Worm (Caenorhabditis elegans) whole organism, young adult: Measurements from ENCODE around the gene lipl-7.

Experiments used
- B0336.3 ChIP-seq: fragments of 200-800 bp; sonication (Bioruptor generic); IDR thresholded peaks from 2 replicates; pipeline ENCODE4 v1.3.6; 2022; ENCODE audit warnings: missing genetic modification characterization, missing compliant biosample characterization
- D2030.7 ChIP-seq: fragments of 200-800 bp; sonication (Bioruptor generic); IDR thresholded peaks from 2 replicates; pipeline ENCODE4 v1.3.6; 2022; ENCODE audit warnings: missing genetic modification reagents, missing genetic modification characterization, missing compliant biosample characterization
- F10E7.11 ChIP-seq: sonication (generic microtip); optimal IDR thresholded peaks from 2 replicates; lab custom pipeline; 2017; ENCODE audit warnings: mild to moderate bottlenecking, missing genetic modification characterization, moderate library complexity, missing compliant biosample characterization
- F39B2.1 ChIP-seq: fragments of 200-800 bp; sonication (Bioruptor generic); IDR thresholded peaks from 2 replicates; pipeline ENCODE4 v1.3.6; 2022; ENCODE audit warnings: missing genetic modification reagents, missing genetic modification characterization, missing compliant biosample characterization
- F49E8.2 ChIP-seq: sonication (generic microtip); optimal IDR thresholded peaks from 3 replicates; lab custom pipeline; 2017; ENCODE audit warnings: missing genetic modification characterization, mild to moderate bottlenecking, missing compliant biosample characterization, antibody characterized with exemption, moderate library complexity; ENCODE audit not compliant: insufficient read depth
- F55B11.4 ChIP-seq: sonication (generic microtip); optimal IDR thresholded peaks from 2 replicates; lab custom pipeline; 2016; ENCODE audit warnings: missing compliant biosample characterization, missing genetic modification characterization, borderline replicate concordance; ENCODE audit not compliant: insufficient read depth
- K11D2.4 ChIP-seq: fragments of 200-800 bp; sonication (Bioruptor generic); IDR thresholded peaks from 2 replicates; pipeline ENCODE4 v1.3.6; 2022; ENCODE audit warnings: missing genetic modification reagents, missing genetic modification characterization, missing compliant biosample characterization
- T07F8.4 ChIP-seq: sonication (generic microtip); optimal IDR thresholded peaks from 2 replicates; lab custom pipeline; 2016; ENCODE audit warnings: mild to moderate bottlenecking, missing genetic modification characterization, moderate library complexity, missing compliant biosample characterization
- T26A5.8 ChIP-seq: sonication (generic microtip); optimal IDR thresholded peaks from 2 replicates; lab custom pipeline; 2016; ENCODE audit warnings: missing genetic modification characterization, missing compliant biosample characterization
- Y53F4B.3 ChIP-seq: fragments of 200-800 bp; sonication (Bioruptor generic); IDR thresholded peaks from 2 replicates; pipeline ENCODE4 v1.3.6; 2022; ENCODE audit warnings: missing genetic modification reagents, missing genetic modification characterization, missing compliant biosample characterization
- Y67H2A.10 ChIP-seq: fragments of 200-800 bp; sonication (Bioruptor generic); conservative IDR thresholded peaks from 2 replicates; pipeline ENCODE4 v1.3.6; 2022; ENCODE audit warnings: missing genetic modification reagents, missing genetic modification characterization, missing compliant biosample characterization
- Y79H2A.3 ChIP-seq: fragments of 200-800 bp; sonication (Bioruptor generic); conservative IDR thresholded peaks from 2 replicates; pipeline ENCODE4 v1.3.6; 2022; ENCODE audit warnings: missing genetic modification reagents, missing genetic modification characterization, missing compliant biosample characterization
- aptf-2 ChIP-seq: fragments of 200-800 bp; sonication (Bioruptor generic); conservative IDR thresholded peaks from 2 replicates; pipeline ENCODE4 v1.3.6; 2022; ENCODE audit warnings: missing genetic modification reagents, missing genetic modification characterization, missing compliant biosample characterization
- atf-7 ChIP-seq: sonication (generic microtip); optimal IDR thresholded peaks from 2 replicates; lab custom pipeline; 2017; ENCODE audit warnings: mild to moderate bottlenecking, missing genetic modification characterization, missing compliant biosample characterization
- ccch-3 ChIP-seq: fragments of 200-800 bp; sonication (Bioruptor generic); optimal IDR thresholded peaks from 2 replicates; lab custom pipeline; 2018; ENCODE audit warnings: mild to moderate bottlenecking, missing genetic modification characterization, missing compliant biosample characterization
- cebp-2 ChIP-seq: fragments of 200-800 bp; sonication (Bioruptor generic); IDR thresholded peaks from 2 replicates; pipeline ENCODE4 v1.3.6; 2022; ENCODE audit warnings: missing genetic modification characterization, missing compliant biosample characterization
- ceh-27 ChIP-seq: fragments of 200-800 bp; sonication (Bioruptor generic); optimal IDR thresholded peaks from 2 replicates; lab custom pipeline; 2018; ENCODE audit warnings: mild to moderate bottlenecking, missing genetic modification characterization, moderate library complexity, missing compliant biosample characterization
- ceh-58 ChIP-seq: fragments of 200-800 bp; sonication (Bioruptor generic); IDR thresholded peaks from 2 replicates; pipeline ENCODE4 v1.3.6; 2022; ENCODE audit warnings: missing genetic modification characterization, missing compliant biosample characterization
- ceh-79 ChIP-seq: sonication (generic microtip); optimal IDR thresholded peaks from 2 replicates; lab custom pipeline; 2017; ENCODE audit warnings: mild to moderate bottlenecking, missing genetic modification characterization, missing compliant biosample characterization
- ceh-91 ChIP-seq: fragments of 200-800 bp; sonication (Bioruptor generic); IDR thresholded peaks from 2 replicates; pipeline ENCODE4 v1.3.6; 2022; ENCODE audit warnings: missing genetic modification reagents, missing genetic modification characterization, missing compliant biosample characterization
- dox-1 ChIP-seq: fragments of 200-800 bp; sonication (Bioruptor generic); IDR thresholded peaks from 2 replicates; pipeline ENCODE4 v1.3.6; 2022; ENCODE audit warnings: missing genetic modification reagents, missing genetic modification characterization, missing compliant biosample characterization
- efl-1 ChIP-seq: fragments of 150-350 bp; optimal IDR thresholded peaks from 2 replicates; lab custom pipeline; 2014; ENCODE audit warnings: missing biosample characterization, missing genetic modification reagents, missing genetic modification characterization
- egl-18 ChIP-seq: fragments of 200-800 bp; sonication (Bioruptor generic); IDR thresholded peaks from 2 replicates; pipeline ENCODE4 v1.3.6; 2022; ENCODE audit warnings: missing genetic modification reagents, missing genetic modification characterization, missing compliant biosample characterization
- egrh-3 ChIP-seq: fragments of 200-800 bp; sonication (Bioruptor generic); IDR thresholded peaks from 2 replicates; pipeline ENCODE4 v1.3.6; 2022; ENCODE audit warnings: missing genetic modification reagents, missing genetic modification characterization, missing compliant biosample characterization
- hlh-12 ChIP-seq: sonication (generic microtip); optimal IDR thresholded peaks from 2 replicates; lab custom pipeline; 2016; ENCODE audit warnings: missing genetic modification characterization, missing compliant biosample characterization
- hmg-20 ChIP-seq: fragments of 200-800 bp; sonication (Bioruptor generic); IDR thresholded peaks from 2 replicates; pipeline ENCODE4 v1.3.6; 2022; ENCODE audit warnings: missing genetic modification reagents, missing genetic modification characterization, missing compliant biosample characterization
- madf-8 ChIP-seq: fragments of 200-800 bp; sonication (Bioruptor generic); conservative IDR thresholded peaks from 2 replicates; pipeline ENCODE4 v1.3.6; 2022; ENCODE audit warnings: missing genetic modification reagents, missing genetic modification characterization, missing compliant biosample characterization
- mel-28 ChIP-seq: sonication (generic microtip); optimal IDR thresholded peaks from 2 replicates; lab custom pipeline; 2016; ENCODE audit warnings: borderline replicate concordance, mild to moderate bottlenecking, missing genetic modification characterization, missing compliant biosample characterization
- nfya-1 ChIP-seq: sonication (generic microtip); optimal IDR thresholded peaks from 2 replicates; lab custom pipeline; 2017; ENCODE audit warnings: antibody characterized with exemption, missing compliant biosample characterization, missing genetic modification characterization, borderline replicate concordance; ENCODE audit not compliant: insufficient read depth
- nhr-80 ChIP-seq: sonication (generic microtip); optimal IDR thresholded peaks from 2 replicates; lab custom pipeline; 2016; ENCODE audit warnings: missing genetic modification characterization, missing compliant biosample characterization
- nhr-90 ChIP-seq: sonication (generic microtip); optimal IDR thresholded peaks from 2 replicates; lab custom pipeline; 2016; ENCODE audit warnings: missing genotype, mild to moderate bottlenecking, missing genetic modification characterization, missing compliant biosample characterization
- rpc-1 ChIP-seq, 2 experiments: fragments of 150-350 bp in 1 of 2; sonication (generic microtip) in 1 of 2; optimal IDR thresholded peaks; 2 replicates each; lab custom pipeline; 2014 to 2018; ENCODE audit warnings: missing biosample characterization in 1 of 2, missing genetic modification characterization in 1 of 2, missing genetic modification reagents in 1 of 2, missing genotype in 1 of 2
- sea-2 ChIP-seq: fragments of 200-800 bp; sonication (Bioruptor generic); IDR thresholded peaks from 2 replicates; pipeline ENCODE4 v1.3.6; 2022; ENCODE audit warnings: missing genetic modification characterization, missing compliant biosample characterization
- snpc-1.1 ChIP-seq: sonication (generic microtip); optimal IDR thresholded peaks from 2 replicates; lab custom pipeline; 2017; ENCODE audit warnings: missing genetic modification characterization, mild to moderate bottlenecking, missing compliant biosample characterization, antibody characterized with exemption, moderate library complexity, missing genotype, missing genetic modification reagents; ENCODE audit not compliant: insufficient read depth
- zfh-2 ChIP-seq: fragments of 200-800 bp; sonication (Bioruptor generic); conservative IDR thresholded peaks from 2 replicates; pipeline ENCODE4 v1.3.6; 2022; ENCODE audit warnings: missing genetic modification reagents, missing genetic modification characterization, missing compliant biosample characterization
- ztf-18 ChIP-seq: sonication (generic microtip); optimal IDR thresholded peaks from 2 replicates; lab custom pipeline; 2016; ENCODE audit warnings: missing genotype, mild to moderate bottlenecking, missing genetic modification characterization, missing compliant biosample characterization
- ztf-25 ChIP-seq: fragments of 200-800 bp; sonication (Bioruptor generic); IDR thresholded peaks from 2 replicates; pipeline ENCODE4 v1.3.6; 2022; ENCODE audit warnings: missing genetic modification reagents, missing genetic modification characterization, missing compliant biosample characterization
- ztf-26 ChIP-seq: sonication (generic microtip); optimal IDR thresholded peaks from 2 replicates; lab custom pipeline; 2017; ENCODE audit warnings: missing genetic modification characterization, missing compliant biosample characterization
- ztf-3 ChIP-seq: fragments of 200-800 bp; sonication (Bioruptor generic); optimal IDR thresholded peaks from 2 replicates; lab custom pipeline; 2018; ENCODE audit warnings: mild to moderate bottlenecking, missing genetic modification characterization, missing compliant biosample characterization

Gene lipl-7

ce11 chrIV:10215393-10215792 lies 26.2 kb downstream of the lipl-7 start:
- TF ChIP-seq sea-2 (no peak), Y67H2A.10 (GFP tag; lab: Robert Waterston, UW) (no peak), Y79H2A.3 (no peak), ztf-3 (GFP tag; lab: Kevin White, UChicago) (no peak), madf-8 (GFP tag; lab: Robert Waterston, UW) (no peak), ccch-3 (GFP tag; lab: Kevin White, UChicago) (no peak), egl-18 (no peak), Y53F4B.3 (no peak), nhr-80 (tag; lab: Kevin White, UChicago) (no peak), cebp-2 (GFP tag; lab: Robert Waterston, UW) (no peak), hlh-12 (tag; lab: Kevin White, UChicago) (no peak), F10E7.11 (tag; lab: Kevin White, UChicago) (no peak), atf-7 (tag; lab: Kevin White, UChicago) (no peak), F39B2.1 (no peak), ceh-91 (GFP tag; lab: Robert Waterston, UW) (no peak)
- TF ChIP-seq, all 124 proteins: peak for 0

- no peak for TF ChIP-seq B0336.3
- TF ChIP-seq nfya-1 (tag; lab: Kevin White, UChicago), result no peak
- no peak for TF ChIP-seq K11D2.4 (GFP tag; lab: Robert Waterston, UW)
- no peak for TF ChIP-seq rpc-1 (optimal IDR thresholded peaks at IDR 0.05; lab: Kevin White, UChicago)
- no peak for TF ChIP-seq rpc-1 (tag; optimal IDR thresholded peaks at IDR 0.05; lab: Kevin White, UChicago)
- no peak for TF ChIP-seq ztf-25 (GFP tag; lab: Robert Waterston, UW)
- no peak for TF ChIP-seq ztf-26 (tag; lab: Kevin White, UChicago)
- TF ChIP-seq mel-28 (tag; lab: Kevin White, UChicago), result no peak
- TF ChIP-seq ztf-18, result no peak
- no peak for TF ChIP-seq ceh-27 (GFP tag; lab: Kevin White, UChicago)
- TF ChIP-seq aptf-2 (GFP tag; lab: Robert Waterston, UW), result no peak
- TF ChIP-seq snpc-1.1 (tag; lab: Kevin White, UChicago), result no peak
- no peak for TF ChIP-seq F55B11.4 (tag; lab: Kevin White, UChicago)
- no peak for TF ChIP-seq egrh-3 (GFP tag; lab: Robert Waterston, UW)
- no peak for TF ChIP-seq F49E8.2 (tag; lab: Kevin White, UChicago)
- no peak for TF ChIP-seq D2030.7 (GFP tag; lab: Robert Waterston, UW)
- no peak for TF ChIP-seq F10E7.11 (tag; lab: Kevin White, UChicago)
Observed at ce11 chrIV:10214811-10215210, 26.8 kb downstream of the lipl-7 start, which contains the start of gene abt-1. TSS of gene abt-1 (minus strand) at chrIV:10214911.

- TF ChIP-seq B0336.3 (no peak), T07F8.4 (tag; lab: Kevin White, UChicago) (no peak), dox-1 (GFP tag; lab: Robert Waterston, UW) (no peak), ceh-79 (tag; lab: Kevin White, UChicago) (no peak), zfh-2 (GFP tag; lab: Robert Waterston, UW) (no peak), hmg-20 (no peak), T26A5.8 (tag; lab: Kevin White, UChicago) (no peak), nhr-90 (tag; lab: Kevin White, UChicago) (no peak), ceh-58 (GFP tag; lab: Robert Waterston, UW) (no peak), efl-1 (GFP tag; lab: Kevin White, UChicago) (no peak)
- TF ChIP-seq, all 124 proteins: peak for 0
Observed at ce11 chrIV:10206182-10206581, 35.4 kb downstream of the lipl-7 start, which contains the start of gene K04D7.6. TSS of gene K04D7.6 (minus strand) at chrIV:10206282.
